Fruit fly (Drosophila melanogaster) whole organism, embryonic: ENCODE measurements around the gene ABCB7.
A peak's percentile ranks its signal among the peaks of the same experiment; 100 is the strongest.

Source experiments
- ATbp ChIP-seq: fragments of 200-800 bp; sonication (Bioruptor generic); optimal IDR thresholded peaks from 2 replicates; lab custom pipeline; 2017; ENCODE audit warnings: missing biosample characterization, mild to moderate bottlenecking, missing genetic modification characterization, missing genetic modification reagents
- CG13624 ChIP-seq: fragments of 200-800 bp; sonication (Bioruptor generic); optimal IDR thresholded peaks from 2 replicates; lab custom pipeline; 2016; ENCODE audit warnings: missing biosample characterization, missing genetic modification characterization
- CG13894 ChIP-seq: fragments of 200-800 bp; sonication (Bioruptor generic); optimal IDR thresholded peaks from 3 replicates; lab custom pipeline; 2018; ENCODE audit warnings: missing biosample characterization, mild to moderate bottlenecking, missing genetic modification characterization, moderate library complexity
- CG18011 ChIP-seq: fragments of 200-800 bp; sonication (Bioruptor generic); optimal IDR thresholded peaks from 2 replicates; lab custom pipeline; 2017; ENCODE audit warnings: missing biosample characterization, missing genetic modification characterization, mild to moderate bottlenecking, moderate library complexity, missing genotype
- CG18476 ChIP-seq: fragments of 200-800 bp; sonication (Bioruptor generic); optimal IDR thresholded peaks from 2 replicates; lab custom pipeline; 2016; ENCODE audit warnings: missing biosample characterization, mild to moderate bottlenecking, missing genetic modification characterization
- CG2116 ChIP-seq: fragments of 200-800 bp; sonication (Bioruptor generic); optimal IDR thresholded peaks from 3 replicates; lab custom pipeline; 2018; ENCODE audit warnings: missing biosample characterization, mild to moderate bottlenecking, missing genetic modification characterization
- CG2129 ChIP-seq: fragments of 200-800 bp; sonication (Bioruptor generic); IDR thresholded peaks from 2 replicates; pipeline ENCODE4 v1.3.6; 2022; ENCODE audit warnings: missing biosample characterization, missing genetic modification characterization; ENCODE audit not compliant: partially characterized antibody
- CG3163 ChIP-seq: fragments of 200-800 bp; sonication (Bioruptor generic); optimal IDR thresholded peaks from 3 replicates; lab custom pipeline; 2016; ENCODE audit warnings: missing biosample characterization, missing genetic modification characterization
- CG32767 ChIP-seq: fragments of 200-800 bp; sonication (Bioruptor generic); IDR thresholded peaks from 2 replicates; pipeline ENCODE4 v1.3.6; 2022; ENCODE audit warnings: missing biosample characterization, missing genetic modification characterization
- CG7271 ChIP-seq: fragments of 200-800 bp; sonication (Bioruptor generic); optimal IDR thresholded peaks from 2 replicates; lab custom pipeline; 2018; ENCODE audit warnings: missing biosample characterization, mild to moderate bottlenecking, missing genetic modification characterization, moderate library complexity
- CG7745 ChIP-seq: fragments of 200-800 bp; sonication (Bioruptor generic); optimal IDR thresholded peaks from 2 replicates; lab custom pipeline; 2018; ENCODE audit warnings: missing biosample characterization, mild to moderate bottlenecking, missing genetic modification characterization, moderate library complexity
- CG7963 ChIP-seq: fragments of 200-800 bp; sonication (Bioruptor generic); IDR thresholded peaks from 3 replicates; pipeline ENCODE4 v1.3.6; 2022; ENCODE audit warnings: missing biosample characterization, missing genetic modification characterization; ENCODE audit not compliant: partially characterized antibody
- CG8359 ChIP-seq: fragments of 200-800 bp; sonication (Bioruptor generic); optimal IDR thresholded peaks from 2 replicates; lab custom pipeline; 2017; ENCODE audit warnings: missing biosample characterization, mild to moderate bottlenecking, missing genetic modification characterization, borderline replicate concordance
- Chrac-16 ChIP-seq: fragments of 200-800 bp; sonication (Bioruptor generic); optimal IDR thresholded peaks from 3 replicates; lab custom pipeline; 2016; ENCODE audit warnings: missing biosample characterization, missing genetic modification characterization
- D19A ChIP-seq: fragments of 200-800 bp; optimal IDR thresholded peaks from 3 replicates; lab custom pipeline; 2019; ENCODE audit warnings: missing biosample characterization, mild to moderate bottlenecking, missing genetic modification characterization, moderate library complexity
- Dfd ChIP-seq, 2 experiments: fragments of >200 bp; optimal IDR thresholded peaks; 2 replicates each; lab custom pipeline; 2017; ENCODE audit warnings: missing biosample characterization in 2 of 2, missing genetic modification characterization in 2 of 2
- Doc2 ChIP-seq: fragments of 200-800 bp; sonication (Bioruptor generic); IDR thresholded peaks from 2 replicates; pipeline ENCODE4 v1.3.6; 2022; ENCODE audit warnings: missing biosample characterization, missing genetic modification characterization
- Ets97D ChIP-seq: fragments of 200-800 bp; sonication (Bioruptor generic); optimal IDR thresholded peaks from 3 replicates; lab custom pipeline; 2016; ENCODE audit warnings: missing biosample characterization, missing genetic modification characterization
- Nf-YA ChIP-seq: fragments of 200-800 bp; sonication (Bioruptor generic); IDR thresholded peaks from 2 replicates; pipeline ENCODE4 v1.3.6; 2022; ENCODE audit warnings: missing biosample characterization, missing genetic modification characterization
- Ravus ChIP-seq: fragments of 200-800 bp; sonication (Bioruptor generic); IDR thresholded peaks from 2 replicates; pipeline ENCODE4 v1.3.6; 2022; ENCODE audit warnings: missing biosample characterization, missing genetic modification characterization
- Six4 ChIP-seq: fragments of 200-800 bp; sonication (Bioruptor generic); optimal IDR thresholded peaks from 2 replicates; lab custom pipeline; 2016; ENCODE audit warnings: missing biosample characterization, missing genetic modification characterization
- Sox102F ChIP-seq: fragments of 200-800 bp; sonication (Bioruptor generic); optimal IDR thresholded peaks from 2 replicates; lab custom pipeline; 2018; ENCODE audit warnings: missing biosample characterization, mild to moderate bottlenecking, missing genetic modification characterization, moderate library complexity
- Sry-β ChIP-seq: fragments of 200-800 bp; sonication (Bioruptor generic); optimal IDR thresholded peaks from 2 replicates; lab custom pipeline; 2018; ENCODE audit warnings: missing biosample characterization, mild to moderate bottlenecking, missing genetic modification characterization, moderate library complexity
- Taf1 ChIP-seq: fragments of 200-800 bp; sonication (Bioruptor generic); IDR thresholded peaks from 2 replicates; pipeline ENCODE4 v1.3.6; 2022; ENCODE audit warnings: missing biosample characterization, missing genetic modification characterization
- Tbp ChIP-seq: fragments of >200 bp; optimal IDR thresholded peaks from 2 replicates; lab custom pipeline; 2018; ENCODE audit warnings: missing biosample characterization, missing genetic modification characterization
- ac ChIP-seq: fragments of 200-800 bp; sonication (Bioruptor generic); optimal IDR thresholded peaks from 3 replicates; lab custom pipeline; 2017; ENCODE audit warnings: missing biosample characterization, mild to moderate bottlenecking, missing genetic modification characterization
- ash1 ChIP-seq: fragments of 200-800 bp; sonication (Bioruptor generic); optimal IDR thresholded peaks from 2 replicates; lab custom pipeline; 2018; ENCODE audit warnings: missing biosample characterization, mild to moderate bottlenecking, missing genetic modification characterization
- ato ChIP-seq: fragments of 200-800 bp; sonication (Bioruptor generic); IDR thresholded peaks from 2 replicates; pipeline ENCODE4 v1.3.6; 2022; ENCODE audit warnings: missing biosample characterization, missing genetic modification characterization; ENCODE audit not compliant: partially characterized antibody
- bowl ChIP-seq: fragments of 200-800 bp; sonication (Bioruptor generic); IDR thresholded peaks from 2 replicates; pipeline ENCODE4 v1.3.6; 2022; ENCODE audit warnings: missing biosample characterization, missing genetic modification characterization
- crc ChIP-seq: fragments of 200-800 bp; sonication (Bioruptor generic); optimal IDR thresholded peaks from 2 replicates; lab custom pipeline; 2016; ENCODE audit warnings: missing biosample characterization, missing genetic modification characterization
- cwo ChIP-seq: fragments of 200-800 bp; sonication (Bioruptor generic); optimal IDR thresholded peaks from 3 replicates; lab custom pipeline; 2017; ENCODE audit warnings: missing biosample characterization, missing genetic modification characterization, mild to moderate bottlenecking, moderate library complexity, missing genetic modification reagents
- fd102C ChIP-seq: fragments of 200-800 bp; sonication (Bioruptor generic); optimal IDR thresholded peaks from 2 replicates; lab custom pipeline; 2018; ENCODE audit warnings: missing biosample characterization, mild to moderate bottlenecking, missing genetic modification characterization, moderate library complexity
- gcm ChIP-seq: fragments of 200-800 bp; sonication (Bioruptor generic); optimal IDR thresholded peaks from 2 replicates; lab custom pipeline; 2019; ENCODE audit warnings: missing biosample characterization, mild to moderate bottlenecking, missing genetic modification characterization, moderate library complexity
- gro ChIP-seq: fragments of 200-800 bp; sonication (Bioruptor generic); optimal IDR thresholded peaks from 2 replicates; lab custom pipeline; 2016; ENCODE audit warnings: missing biosample characterization, missing genetic modification characterization
- hb ChIP-seq: fragments of 200-800 bp; sonication (Bioruptor generic); IDR thresholded peaks from 3 replicates; pipeline ENCODE4 v1.3.6; 2022; ENCODE audit warnings: missing biosample characterization, missing genetic modification characterization; ENCODE audit not compliant: partially characterized antibody
- hth ChIP-seq: fragments of >200 bp; optimal IDR thresholded peaks from 2 replicates; lab custom pipeline; 2017; ENCODE audit warnings: inconsistent platforms
- ind ChIP-seq: fragments of 200-800 bp; sonication (Bioruptor generic); optimal IDR thresholded peaks from 3 replicates; lab custom pipeline; 2016; ENCODE audit warnings: missing biosample characterization, missing genetic modification characterization
- inv ChIP-seq: fragments of 200-800 bp; sonication (Bioruptor generic); IDR thresholded peaks from 2 replicates; pipeline ENCODE4 v1.3.6; 2022; ENCODE audit warnings: missing biosample characterization, missing genetic modification characterization; ENCODE audit not compliant: partially characterized antibody
- lab ChIP-seq: fragments of 200-800 bp; sonication (Bioruptor generic); optimal IDR thresholded peaks from 3 replicates; lab custom pipeline; 2017; ENCODE audit warnings: missing biosample characterization, missing genetic modification characterization, mild to moderate bottlenecking, moderate library complexity, missing genetic modification reagents
- onecut ChIP-seq: fragments of 200-800 bp; sonication (Bioruptor generic); IDR thresholded peaks from 2 replicates; pipeline ENCODE4 v1.3.6; 2022; ENCODE audit warnings: missing biosample characterization, missing genetic modification characterization
- p53 ChIP-seq: fragments of 200-800 bp; sonication (Bioruptor generic); optimal IDR thresholded peaks from 2 replicates; lab custom pipeline; 2016; ENCODE audit warnings: missing biosample characterization, missing genetic modification characterization
- pros ChIP-seq: fragments of 200-800 bp; sonication (Bioruptor generic); optimal IDR thresholded peaks from 3 replicates; lab custom pipeline; 2019; ENCODE audit warnings: missing biosample characterization, mild to moderate bottlenecking, missing genetic modification characterization, moderate library complexity
- pum ChIP-seq: fragments of 200-800 bp; sonication (Bioruptor generic); optimal IDR thresholded peaks from 2 replicates; lab custom pipeline; 2016; ENCODE audit warnings: missing biosample characterization, missing genetic modification characterization
- ro ChIP-seq: fragments of 200-800 bp; sonication (Bioruptor generic); IDR thresholded peaks from 2 replicates; pipeline ENCODE4 v1.3.6; 2022; ENCODE audit warnings: missing biosample characterization, missing genetic modification characterization
- row ChIP-seq: fragments of 200-800 bp; sonication (Bioruptor generic); IDR thresholded peaks from 3 replicates; pipeline ENCODE4 v1.3.6; 2022; ENCODE audit warnings: missing biosample characterization, missing genetic modification characterization
- sc ChIP-seq, 3 experiments: fragments of >200 bp in 2 of 3; fragments of 200-800 bp in 1 of 3; sonication (Bioruptor generic) in 1 of 3; optimal IDR thresholded peaks; 2 replicates in 2 of 3; 3 replicates in 1 of 3; lab custom pipeline; 2017; ENCODE audit warnings: mild to moderate bottlenecking in 1 of 3, missing biosample characterization in 1 of 3, missing genetic modification characterization in 1 of 3, missing genetic modification reagents in 1 of 3
- scrt ChIP-seq: fragments of 200-800 bp; sonication (Bioruptor generic); optimal IDR thresholded peaks from 2 replicates; lab custom pipeline; 2018; ENCODE audit warnings: missing biosample characterization, mild to moderate bottlenecking, missing genetic modification characterization, moderate library complexity
- zfh2 ChIP-seq: fragments of 200-800 bp; sonication (Bioruptor generic); optimal IDR thresholded peaks from 2 replicates; lab custom pipeline; 2016; ENCODE audit warnings: missing biosample characterization, missing genetic modification characterization

ABCB7 gene

DNA sequence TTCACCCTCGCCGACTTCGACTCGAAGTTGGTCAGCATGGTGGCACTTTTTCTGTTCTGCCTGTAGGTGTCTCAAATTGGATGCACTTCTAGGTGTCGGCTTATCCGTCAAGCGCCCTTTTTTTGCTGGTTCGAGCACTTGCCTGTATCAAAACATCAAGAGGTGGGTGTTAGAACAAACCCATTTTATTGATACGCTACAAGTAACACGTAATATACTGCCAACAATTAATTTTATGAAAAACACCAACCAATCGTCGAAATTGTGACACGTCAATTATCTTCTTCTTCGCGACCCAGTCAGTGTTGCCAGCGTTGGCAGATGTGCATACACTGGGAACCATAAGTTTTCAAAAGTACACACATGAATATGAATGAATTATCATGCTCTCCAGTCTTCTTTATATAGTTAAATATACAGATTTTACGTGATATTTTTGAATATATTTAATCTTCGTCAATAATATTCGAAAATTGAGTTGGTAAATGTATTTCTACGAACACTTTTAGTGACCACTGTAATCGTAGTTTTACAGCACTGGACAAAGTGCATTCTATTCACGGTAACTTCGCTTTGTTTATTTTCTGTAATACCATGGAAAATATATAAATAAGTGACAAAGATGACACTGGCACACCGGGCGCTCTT, 26.8 kb downstream of the ABCB7 start, which contains the start of the genes alphaCOP and CG13919 (continued):
- TF ChIP-seq hb (GFP tag; lab: Robert Waterston, UW) (no peak), CG7963 (no peak), CG8359 (GFP tag; lab: Kevin White, UChicago) (peak; percentile 79), Chrac-16 (GFP tag; lab: Kevin White, UChicago) (peak; percentile 98), Doc2 (peak; percentile 77), cwo (GFP tag; lab: Kevin White, UChicago) (peak; percentile 88), ro (GFP tag; lab: Robert Waterston, UW) (peak; percentile 94), D19A (peak; percentile 88), CG2116 (GFP tag; lab: Kevin White, UChicago) (peak; percentile 86), CG18011 (GFP tag; lab: Kevin White, UChicago) (peak; percentile 86), Sox102F (peak; percentile 98), pros (GFP tag; lab: Kevin White, UChicago) (peak; percentile 27), CG13624 (GFP tag; lab: Kevin White, UChicago) (peak; percentile 97), CG7271 (tag; lab: Kevin White, UChicago) (peak; percentile 92), Ets97D (GFP tag; lab: Kevin White, UChicago) (peak; percentile 90), zfh2 (GFP tag; lab: Kevin White, UChicago) (peak; percentile 93), CG32767 (GFP tag; lab: Robert Waterston, UW) (peak; percentile 98), Dfd (GFP tag; optimal IDR thresholded peaks at IDR 0.05; lab: Kevin White, UChicago) (no peak), Sry-β (GFP tag; lab: Kevin White, UChicago) (peak; percentile 60), crc (GFP tag; lab: Kevin White, UChicago) (peak; percentile 85), scrt (GFP tag; lab: Kevin White, UChicago) (peak; percentile 83), Tbp (GFP tag; lab: Kevin White, UChicago) (no peak), ash1 (GFP tag; lab: Kevin White, UChicago) (peak; percentile 7), Taf1 (GFP tag; lab: Robert Waterston, UW) (peak; percentile 92), bowl (GFP tag; lab: Robert Waterston, UW) (peak; percentile 94), pum (GFP tag; lab: Kevin White, UChicago) (peak; percentile 91), CG13894 (tag; lab: Kevin White, UChicago) (peak; percentile 91), CG2129 (no peak), ac (GFP tag; lab: Kevin White, UChicago) (peak; percentile 84), sc (optimal IDR thresholded peaks at IDR 0.05; lab: Kevin White, UChicago) (no peak), sc (GFP tag; optimal IDR thresholded peaks at IDR 0.05; lab: Kevin White, UChicago) (peak; percentile 95), onecut (peak; percentile 82; the same call in 1 of the 2 replicates), CG3163 (peak; percentile 60), Ravus (GFP tag; lab: Robert Waterston, UW) (peak; percentile 77), lab (GFP tag; lab: Kevin White, UChicago) (peak; percentile 95), ATbp (GFP tag; lab: Kevin White, UChicago) (peak; percentile 93), hth (lab: Kevin White, UChicago) (no peak), gro (peak; percentile 86), gcm (GFP tag; lab: Kevin White, UChicago) (peak; percentile 96), Six4 (GFP tag; lab: Kevin White, UChicago) (peak; percentile 93), fd102C (peak; percentile 80), ind (peak; percentile 95), inv (GFP tag; lab: Robert Waterston, UW) (0 out of 2 replicates have a peak, but pooled peaks have one; percentile 12), CG18476 (GFP tag; lab: Kevin White, UChicago) (peak; percentile 95), CG7745 (peak; percentile 74), p53 (GFP tag; lab: Kevin White, UChicago) (peak; percentile 60), ato (no peak), Nf-YA (GFP tag; lab: Robert Waterston, UW) (peak; percentile 81), row (GFP tag; lab: Robert Waterston, UW) (peak; percentile 99)
